Worm (Caenorhabditis elegans) whole organism, mixed stage, embryonic: ENCODE data around the gene C03F11.2.

Source experiments
- ces-1 ChIP-seq: fragments of 150-350 bp; optimal IDR thresholded peaks from 2 replicates; lab custom pipeline; 2014; ENCODE audit warnings: missing biosample characterization, missing genetic modification reagents, missing genetic modification characterization
- hlh-1 ChIP-seq: fragments of 150-350 bp; optimal IDR thresholded peaks from 2 replicates; lab custom pipeline; 2014; ENCODE audit warnings: missing biosample characterization, missing genetic modification reagents, missing genetic modification characterization
- mep-1 ChIP-seq: fragments of 150-350 bp; optimal IDR thresholded peaks from 2 replicates; lab custom pipeline; 2017; ENCODE audit warnings: missing biosample characterization, missing genetic modification reagents, missing genetic modification characterization, inconsistent platforms
- nhr-12 ChIP-seq: fragments of 150-350 bp; optimal IDR thresholded peaks from 2 replicates; lab custom pipeline; 2014; ENCODE audit warnings: missing biosample characterization, missing genetic modification characterization
- snpc-4 ChIP-seq: fragments of 150-350 bp; optimal IDR thresholded peaks from 2 replicates; lab custom pipeline; 2014; ENCODE audit warnings: missing biosample characterization, missing genetic modification characterization
- unc-120 ChIP-seq: sonication (generic microtip); optimal IDR thresholded peaks from 2 replicates; lab custom pipeline; 2017; ENCODE audit warnings: missing genetic modification characterization, missing compliant biosample characterization; ENCODE audit not compliant: poor library complexity, severe bottlenecking
- ztf-11 ChIP-seq: fragments of 150-350 bp; optimal IDR thresholded peaks from 2 replicates; lab custom pipeline; 2014; ENCODE audit warnings: missing biosample characterization, missing genetic modification characterization

DNA sequence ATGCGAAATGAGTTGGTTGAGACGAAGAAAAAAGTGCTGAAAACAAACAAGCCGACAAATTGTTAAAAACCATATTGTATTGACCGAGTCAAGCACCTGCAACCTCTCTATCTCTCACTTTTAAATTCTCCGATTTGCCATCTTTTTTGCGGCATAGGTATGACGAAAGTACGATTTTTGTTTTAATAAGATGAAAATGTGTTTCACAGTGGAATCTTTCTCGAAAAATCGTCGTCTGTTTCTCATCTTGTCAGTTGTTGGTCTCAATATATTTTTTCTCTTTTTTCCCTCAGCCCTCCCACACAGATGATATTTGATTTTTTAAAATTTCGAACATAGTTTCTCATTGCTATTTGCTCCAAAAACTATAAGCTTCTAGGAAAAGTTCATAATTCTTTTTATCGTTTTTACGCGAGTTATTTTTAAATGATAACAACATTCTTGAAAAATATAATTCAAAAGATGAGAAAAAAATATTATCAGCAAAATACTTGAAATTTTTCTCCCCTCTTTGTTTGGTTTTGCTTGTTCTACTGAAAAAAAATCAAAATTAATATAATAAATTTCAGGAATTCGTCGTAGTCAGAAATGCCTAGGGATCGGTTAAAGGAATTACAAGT is 48.6 kb downstream of the C03F11.2 start, which contains the start of gene syx-3:
- TF ChIP-seq nhr-12: no peak
- no peak for TF ChIP-seq hlh-1
- TF ChIP-seq ces-1: no peak
- TF ChIP-seq unc-120 (tag; lab: Kevin White, UChicago): no peak
- no peak for TF ChIP-seq snpc-4 (tag; lab: Kevin White, UChicago)
- TF ChIP-seq ztf-11 (tag; lab: Kevin White, UChicago): no peak
- TF ChIP-seq mep-1: no peak
